Worm (Caenorhabditis elegans): ENCODE results near the gene glr-7.

DNA sequence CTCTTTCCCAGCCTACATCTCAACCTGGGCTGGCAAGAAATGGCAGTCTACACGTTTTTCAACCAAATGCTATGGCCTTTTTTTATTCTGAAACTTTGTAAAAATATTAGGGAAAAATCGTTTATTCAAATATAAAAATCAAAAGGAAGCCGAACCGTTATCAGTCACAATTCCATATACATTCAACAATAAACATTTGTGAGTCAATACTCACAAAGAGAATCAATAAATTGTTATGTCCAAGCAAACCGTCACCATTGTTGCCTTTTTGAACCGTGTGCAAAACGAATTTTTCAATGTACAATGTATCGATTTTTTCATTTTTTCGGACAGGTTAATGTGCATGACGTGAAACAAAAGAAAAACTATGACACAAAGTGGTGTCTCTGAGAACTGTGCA lies 50.6 kb downstream of the glr-7 start:
- no peak for TF ChIP-seq tra-4 (tag; optimal IDR thresholded peaks at IDR 0.05)
- TF ChIP-seq ama-1 (optimal IDR thresholded peaks at IDR 0.05) = no peak
- no peak for TF ChIP-seq flt-1 (GFP tag; IDR thresholded peaks at IDR 0.05)
- TF ChIP-seq pes-1 (GFP tag; IDR thresholded peaks at IDR 0.05) = no peak
- TF ChIP-seq hnd-1 (tag; optimal IDR thresholded peaks at IDR 0.05) = no peak
- TF ChIP-seq ceh-36 (tag; optimal IDR thresholded peaks at IDR 0.05) = no peak
- TF ChIP-seq ets-7 (tag; optimal IDR thresholded peaks at IDR 0.05) = no peak
